Worm (Caenorhabditis elegans) whole organism, mixed stage, embryonic: ENCODE measurements around the gene T22B3.3.

Experiments used
- M03D4.4 ChIP-seq: sonication (generic microtip); optimal IDR thresholded peaks from 2 replicates; lab custom pipeline; 2017; ENCODE audit warnings: mild to moderate bottlenecking, missing genetic modification characterization, missing compliant biosample characterization
- bed-3 ChIP-seq: fragments of 200-800 bp; sonication (Bioruptor generic); optimal IDR thresholded peaks from 3 replicates; lab custom pipeline; 2018; ENCODE audit warnings: mild to moderate bottlenecking, missing genetic modification characterization, moderate library complexity, missing compliant biosample characterization
- blmp-1 ChIP-seq: fragments of 150-350 bp; optimal IDR thresholded peaks from 2 replicates; lab custom pipeline; 2014; ENCODE audit warnings: missing biosample characterization, missing genetic modification characterization
- ceh-39 ChIP-seq: fragments of 150-350 bp; optimal IDR thresholded peaks from 2 replicates; lab custom pipeline; 2014; ENCODE audit warnings: missing biosample characterization, missing genetic modification characterization
- ceh-43 ChIP-seq: fragments of 200-800 bp; sonication (Bioruptor generic); optimal IDR thresholded peaks from 2 replicates; lab custom pipeline; 2018; ENCODE audit warnings: mild to moderate bottlenecking, missing genetic modification characterization, moderate library complexity, missing compliant biosample characterization
- ceh-83 ChIP-seq: fragments of 200-800 bp; sonication (Bioruptor generic); optimal IDR thresholded peaks from 2 replicates; lab custom pipeline; 2018; ENCODE audit warnings: mild to moderate bottlenecking, missing genetic modification characterization, missing compliant biosample characterization
- ces-1 ChIP-seq: fragments of 150-350 bp; optimal IDR thresholded peaks from 2 replicates; lab custom pipeline; 2014; ENCODE audit warnings: missing biosample characterization, missing genetic modification reagents, missing genetic modification characterization
- cnd-1 ChIP-seq: fragments of 200-800 bp; sonication (Bioruptor generic); optimal IDR thresholded peaks from 2 replicates; lab custom pipeline; 2018; ENCODE audit warnings: mild to moderate bottlenecking, missing genetic modification characterization, missing compliant biosample characterization
- drap-1 ChIP-seq: fragments of 200-800 bp; sonication (Bioruptor generic); optimal IDR thresholded peaks from 3 replicates; lab custom pipeline; 2018; ENCODE audit warnings: mild to moderate bottlenecking, missing genetic modification characterization, missing compliant biosample characterization
- elt-1 ChIP-seq: sonication (generic microtip); optimal IDR thresholded peaks from 2 replicates; lab custom pipeline; 2017; ENCODE audit warnings: missing genetic modification characterization, mild to moderate bottlenecking, missing compliant biosample characterization, antibody characterized with exemption, moderate library complexity, borderline replicate concordance; ENCODE audit not compliant: insufficient read depth
- elt-3 ChIP-seq: fragments of 150-350 bp; optimal IDR thresholded peaks from 2 replicates; lab custom pipeline; 2014; ENCODE audit warnings: missing biosample characterization, missing genetic modification characterization
- flh-1 ChIP-seq: fragments of 200-800 bp; sonication (Bioruptor generic); optimal IDR thresholded peaks from 2 replicates; lab custom pipeline; 2018; ENCODE audit warnings: mild to moderate bottlenecking, missing genetic modification characterization, moderate library complexity, missing compliant biosample characterization
- ham-2 ChIP-seq: fragments of 200-800 bp; sonication (Bioruptor generic); optimal IDR thresholded peaks from 2 replicates; lab custom pipeline; 2018; ENCODE audit warnings: mild to moderate bottlenecking, missing genetic modification characterization, missing compliant biosample characterization
- hlh-1 ChIP-seq: fragments of 150-350 bp; optimal IDR thresholded peaks from 2 replicates; lab custom pipeline; 2014; ENCODE audit warnings: missing biosample characterization, missing genetic modification reagents, missing genetic modification characterization
- lin-13 ChIP-seq: fragments of 150-350 bp; optimal IDR thresholded peaks from 2 replicates; lab custom pipeline; 2014; ENCODE audit warnings: missing biosample characterization, missing genetic modification characterization
- lin-32 ChIP-seq: fragments of 200-800 bp; sonication (Bioruptor generic); optimal IDR thresholded peaks from 2 replicates; lab custom pipeline; 2018; ENCODE audit warnings: mild to moderate bottlenecking, missing genetic modification characterization, missing compliant biosample characterization
- lsy-2 ChIP-seq: fragments of 150-350 bp; optimal IDR thresholded peaks from 2 replicates; lab custom pipeline; 2014; ENCODE audit warnings: missing biosample characterization, missing genetic modification characterization
- mab-5 ChIP-seq: fragments of 150-350 bp; optimal IDR thresholded peaks from 2 replicates; lab custom pipeline; 2014; ENCODE audit warnings: missing biosample characterization, missing genetic modification characterization
- mep-1 ChIP-seq: fragments of 150-350 bp; optimal IDR thresholded peaks from 2 replicates; lab custom pipeline; 2017; ENCODE audit warnings: missing biosample characterization, missing genetic modification reagents, missing genetic modification characterization, inconsistent platforms
- mls-2 ChIP-seq: sonication (generic microtip); optimal IDR thresholded peaks from 2 replicates; lab custom pipeline; 2016; ENCODE audit warnings: mild to moderate bottlenecking, missing genetic modification characterization, moderate library complexity, missing compliant biosample characterization
- nhr-12 ChIP-seq: fragments of 150-350 bp; optimal IDR thresholded peaks from 2 replicates; lab custom pipeline; 2014; ENCODE audit warnings: missing biosample characterization, missing genetic modification characterization
- nhr-2 ChIP-seq: fragments of 150-350 bp; optimal IDR thresholded peaks from 2 replicates; lab custom pipeline; 2014; ENCODE audit warnings: missing biosample characterization, missing genetic modification characterization
- nhr-237 ChIP-seq: fragments of 150-350 bp; optimal IDR thresholded peaks from 2 replicates; lab custom pipeline; 2014; ENCODE audit warnings: missing biosample characterization, missing genetic modification characterization
- nhr-28 ChIP-seq: fragments of 150-350 bp; optimal IDR thresholded peaks from 2 replicates; lab custom pipeline; 2014; ENCODE audit warnings: missing biosample characterization, missing genetic modification characterization
- nhr-76 ChIP-seq: sonication (generic microtip); optimal IDR thresholded peaks from 2 replicates; lab custom pipeline; 2017; ENCODE audit warnings: missing biosample characterization, missing genetic modification characterization
- pha-4 ChIP-seq: fragments of 150-350 bp; optimal IDR thresholded peaks from 2 replicates; lab custom pipeline; 2018; ENCODE audit warnings: missing biosample characterization, missing genetic modification reagents, missing genetic modification characterization
- sem-2 ChIP-seq: fragments of 200-800 bp; sonication (Bioruptor generic); optimal IDR thresholded peaks from 2 replicates; lab custom pipeline; 2018; ENCODE audit warnings: mild to moderate bottlenecking, missing genetic modification characterization, missing compliant biosample characterization
- snpc-4 ChIP-seq: fragments of 150-350 bp; optimal IDR thresholded peaks from 2 replicates; lab custom pipeline; 2014; ENCODE audit warnings: missing biosample characterization, missing genetic modification characterization
- sptf-1 ChIP-seq: sonication (generic microtip); optimal IDR thresholded peaks from 2 replicates; lab custom pipeline; 2017; ENCODE audit warnings: mild to moderate bottlenecking, missing genetic modification characterization, moderate library complexity, missing compliant biosample characterization
- tbx-8 ChIP-seq: fragments of 200-800 bp; sonication (Bioruptor generic); optimal IDR thresholded peaks from 2 replicates; lab custom pipeline; 2018; ENCODE audit warnings: mild to moderate bottlenecking, missing genetic modification characterization, moderate library complexity, missing compliant biosample characterization
- unc-120 ChIP-seq: sonication (generic microtip); optimal IDR thresholded peaks from 2 replicates; lab custom pipeline; 2017; ENCODE audit warnings: missing genetic modification characterization, missing compliant biosample characterization; ENCODE audit not compliant: poor library complexity, severe bottlenecking
- unc-39 ChIP-seq: fragments of 150-350 bp; optimal IDR thresholded peaks from 2 replicates; lab custom pipeline; 2014; ENCODE audit warnings: missing biosample characterization, missing genetic modification characterization
- unc-62 ChIP-seq: fragments of 150-350 bp; optimal IDR thresholded peaks from 2 replicates; lab custom pipeline; 2014; ENCODE audit warnings: missing biosample characterization, missing genetic modification reagents, missing genetic modification characterization
- zip-8 ChIP-seq: fragments of 150-350 bp; optimal IDR thresholded peaks from 2 replicates; lab custom pipeline; 2014; ENCODE audit warnings: missing biosample characterization, missing genetic modification characterization
- ztf-11 ChIP-seq: fragments of 150-350 bp; optimal IDR thresholded peaks from 2 replicates; lab custom pipeline; 2014; ENCODE audit warnings: missing biosample characterization, missing genetic modification characterization

Gene T22B3.3

ce11 chrIV:11735025-11735424 is 31.4 kb upstream of the T22B3.3 start, which contains the start of gene K01A6.6:
K01A6.6 (plus strand) TSS chrIV:11735325.
- TF ChIP-seq pha-4 (tag; lab: Kevin White, UChicago) (no peak), ceh-83 (GFP tag; lab: Kevin White, UChicago) (no peak), nhr-12 (tag; lab: Kevin White, UChicago) (no peak), elt-3 (tag; lab: Kevin White, UChicago) (no peak), ceh-39 (no peak), elt-1 (tag; lab: Kevin White, UChicago) (no peak), ztf-11 (tag; lab: Kevin White, UChicago) (no peak), tbx-8 (GFP tag; lab: Kevin White, UChicago) (no peak), unc-39 (tag; lab: Kevin White, UChicago) (no peak), nhr-28 (tag; lab: Kevin White, UChicago) (no peak), snpc-4 (no peak), blmp-1 (no peak), bed-3 (GFP tag; lab: Kevin White, UChicago) (no peak), ces-1 (GFP tag; lab: Kevin White, UChicago) (no peak), nhr-2 (tag; lab: Kevin White, UChicago) (no peak), sem-2 (no peak), unc-62 (GFP tag; lab: Kevin White, UChicago) (no peak), hlh-1 (tag; lab: Kevin White, UChicago) (no peak), nhr-76 (tag; lab: Kevin White, UChicago) (no peak)

- TF ChIP-seq snpc-4 = no peak
- TF ChIP-seq ces-1 (GFP tag; lab: Kevin White, UChicago) = peak; percentile 94
These were observed 19.7 kb upstream of the T22B3.3 start for ce11 chrIV:11723255-11723654.

- no peak for TF ChIP-seq hlh-1 (tag; lab: Kevin White, UChicago)
- no peak for TF ChIP-seq lin-32 (GFP tag; lab: Kevin White, UChicago)
- no peak for TF ChIP-seq ham-2 (GFP tag; lab: Kevin White, UChicago)
- no peak for TF ChIP-seq nhr-2 (tag; lab: Kevin White, UChicago)
- no peak for TF ChIP-seq nhr-76 (tag; lab: Kevin White, UChicago)
- no peak for TF ChIP-seq pha-4 (tag; lab: Kevin White, UChicago)
- no peak for TF ChIP-seq lin-13
- no peak for TF ChIP-seq elt-3 (tag; lab: Kevin White, UChicago)
- no peak for TF ChIP-seq mab-5 (tag; lab: Kevin White, UChicago)
- no peak for TF ChIP-seq sptf-1
- no peak for TF ChIP-seq cnd-1 (tag; lab: Kevin White, UChicago)
- TF ChIP-seq flh-1 (GFP tag; lab: Kevin White, UChicago) = no peak
- no peak for TF ChIP-seq drap-1
- TF ChIP-seq zip-8 (tag; lab: Kevin White, UChicago) = no peak
- no peak for TF ChIP-seq ceh-39
These were observed 18.3 kb upstream of the T22B3.3 start for ce11 chrIV:11721878-11722277.

- peak; percentile 47 for TF ChIP-seq blmp-1
- TF ChIP-seq ztf-11 (tag; lab: Kevin White, UChicago) = no peak
- TF ChIP-seq, all 35 proteins: peak for 1
These were observed 15.1 kb upstream of the T22B3.3 start for ce11 chrIV:11718653-11719052.

- TF ChIP-seq nhr-76 (tag; lab: Kevin White, UChicago) = no peak
- no peak for TF ChIP-seq nhr-237 (tag; lab: Kevin White, UChicago)
- no peak for TF ChIP-seq lin-13
- TF ChIP-seq ham-2 (GFP tag; lab: Kevin White, UChicago) = no peak
- TF ChIP-seq nhr-12 (tag; lab: Kevin White, UChicago) = no peak
- no peak for TF ChIP-seq ceh-83 (GFP tag; lab: Kevin White, UChicago)
- peak; percentile 69 for TF ChIP-seq zip-8 (tag; lab: Kevin White, UChicago)
- no peak for TF ChIP-seq M03D4.4 (tag; lab: Kevin White, UChicago)
- TF ChIP-seq elt-3 (tag; lab: Kevin White, UChicago) = no peak
- TF ChIP-seq flh-1 (GFP tag; lab: Kevin White, UChicago) = no peak
- TF ChIP-seq elt-1 (tag; lab: Kevin White, UChicago) = no peak
- no peak for TF ChIP-seq blmp-1
- TF ChIP-seq ceh-39 = peak; percentile 1
- TF ChIP-seq sem-2 = no peak
- peak; percentile 99 for TF ChIP-seq nhr-2 (tag; lab: Kevin White, UChicago)
- TF ChIP-seq ceh-43 (GFP tag; lab: Kevin White, UChicago) = no peak
- peak; percentile 30 for TF ChIP-seq mls-2 (tag; lab: Kevin White, UChicago)
- TF ChIP-seq unc-62 (GFP tag; lab: Kevin White, UChicago) = no peak
- TF ChIP-seq snpc-4 = no peak
- peak; percentile 98 for TF ChIP-seq ces-1 (GFP tag; lab: Kevin White, UChicago)
- no peak for TF ChIP-seq lsy-2
- no peak for TF ChIP-seq pha-4 (tag; lab: Kevin White, UChicago)
- TF ChIP-seq unc-39 (tag; lab: Kevin White, UChicago) = no peak
- TF ChIP-seq tbx-8 (GFP tag; lab: Kevin White, UChicago) = no peak
- TF ChIP-seq sptf-1 = no peak
- TF ChIP-seq cnd-1 (tag; lab: Kevin White, UChicago) = peak; percentile 34
- no peak for TF ChIP-seq mep-1 (tag; lab: Kevin White, UChicago)
- no peak for TF ChIP-seq nhr-28 (tag; lab: Kevin White, UChicago)
- TF ChIP-seq ztf-11 (tag; lab: Kevin White, UChicago) = no peak
- no peak for TF ChIP-seq unc-120 (tag; lab: Kevin White, UChicago)
- TF ChIP-seq lin-32 (GFP tag; lab: Kevin White, UChicago) = no peak
- TF ChIP-seq mab-5 (tag; lab: Kevin White, UChicago) = no peak
- TF ChIP-seq bed-3 (GFP tag; lab: Kevin White, UChicago) = no peak
- TF ChIP-seq hlh-1 (tag; lab: Kevin White, UChicago) = no peak
- TF ChIP-seq drap-1 = no peak
These were observed 13.7 kb upstream of the T22B3.3 start for ce11 chrIV:11717094-11717876.
